Worm (Caenorhabditis elegans): ENCODE data around the gene sru-15.

DNA sequence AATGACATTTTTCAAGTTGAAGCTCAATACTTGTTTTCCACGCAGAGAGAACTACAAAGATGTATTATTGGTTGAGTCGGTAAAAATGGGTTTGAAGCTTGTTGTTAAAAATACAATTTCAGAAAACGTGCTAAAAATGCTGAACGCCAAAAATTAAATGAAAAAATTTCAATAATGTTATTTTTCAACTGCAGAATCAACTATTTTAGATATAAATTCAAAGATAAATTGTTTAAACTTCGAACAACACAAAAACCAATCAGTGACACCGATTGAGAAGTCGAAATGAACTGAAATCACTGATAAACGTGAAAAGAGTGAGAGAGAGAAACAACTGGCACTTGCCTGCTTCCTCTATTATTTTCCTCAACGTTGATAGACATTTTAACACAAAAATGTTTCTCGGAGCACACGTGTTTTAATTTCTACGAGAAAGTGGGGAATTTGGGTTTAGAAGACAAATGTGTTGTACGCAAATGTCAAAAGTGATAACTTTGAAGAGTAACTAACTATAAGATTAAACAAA lies 8.5 kb upstream of the sru-15 start, which contains the start of gene T02D1.8:
- no peak for TF ChIP-seq ets-5 (GFP tag; IDR thresholded peaks at IDR 0.05)
- TF ChIP-seq ztf-4 (tag; optimal IDR thresholded peaks at IDR 0.05) = no peak
- TF ChIP-seq nhr-28 (tag; optimal IDR thresholded peaks at IDR 0.05) = no peak
